Fruit fly (Drosophila melanogaster) whole organism, embryonic: ENCODE measurements around the gene CG15262.
A peak's percentile ranks its signal among the peaks of the same experiment; 100 is the strongest.

Experiments used
- Blimp-1 ChIP-seq: fragments of 200-800 bp; sonication (Bioruptor generic); optimal IDR thresholded peaks from 3 replicates; lab custom pipeline; 2018; ENCODE audit warnings: missing biosample characterization, missing genetic modification characterization, mild to moderate bottlenecking, moderate library complexity, missing genetic modification reagents
- CG10274 ChIP-seq: fragments of 200-800 bp; sonication (Bioruptor generic); optimal IDR thresholded peaks from 3 replicates; lab custom pipeline; 2017; ENCODE audit warnings: missing biosample characterization, mild to moderate bottlenecking, missing genetic modification characterization
- CG10321 ChIP-seq: fragments of 200-800 bp; sonication (Bioruptor generic); IDR thresholded peaks from 2 replicates; pipeline ENCODE4 v1.3.6; 2022; ENCODE audit warnings: missing biosample characterization, missing genetic modification characterization
- CG10654 ChIP-seq: fragments of 200-800 bp; sonication (Bioruptor generic); optimal IDR thresholded peaks from 2 replicates; lab custom pipeline; 2016; ENCODE audit warnings: missing biosample characterization, missing genetic modification characterization
- CG10979 ChIP-seq: fragments of 200-800 bp; sonication (Bioruptor generic); optimal IDR thresholded peaks from 2 replicates; lab custom pipeline; 2018; ENCODE audit warnings: missing biosample characterization, mild to moderate bottlenecking, missing genetic modification characterization, moderate library complexity
- CG11504 ChIP-seq: fragments of 200-800 bp; sonication (Bioruptor generic); optimal IDR thresholded peaks from 3 replicates; lab custom pipeline; 2019; ENCODE audit warnings: missing biosample characterization, mild to moderate bottlenecking, missing genetic modification characterization, moderate library complexity
- CG12104 ChIP-seq: fragments of 200-800 bp; sonication (Bioruptor generic); optimal IDR thresholded peaks from 3 replicates; lab custom pipeline; 2016; ENCODE audit warnings: missing biosample characterization, missing genetic modification characterization
- CG1233 ChIP-seq: fragments of 200-800 bp; sonication (Bioruptor generic); optimal IDR thresholded peaks from 4 replicates; lab custom pipeline; 2018; ENCODE audit warnings: missing biosample characterization, mild to moderate bottlenecking, missing genetic modification characterization
- CG14710 ChIP-seq: fragments of 200-800 bp; sonication (Bioruptor generic); optimal IDR thresholded peaks from 3 replicates; lab custom pipeline; 2019; ENCODE audit warnings: missing biosample characterization, mild to moderate bottlenecking, missing genetic modification characterization, moderate library complexity
- CG16863 ChIP-seq: fragments of 200-800 bp; sonication (Bioruptor generic); optimal IDR thresholded peaks from 3 replicates; lab custom pipeline; 2016; ENCODE audit warnings: missing biosample characterization, missing genetic modification characterization
- CG17328 ChIP-seq: fragments of 200-800 bp; sonication (Bioruptor generic); IDR thresholded peaks from 2 replicates; pipeline ENCODE4 v1.3.6; 2022; ENCODE audit warnings: missing biosample characterization, missing genetic modification characterization
- CG18262 ChIP-seq: fragments of 200-800 bp; optimal IDR thresholded peaks from 3 replicates; lab custom pipeline; 2019; ENCODE audit warnings: missing biosample characterization, mild to moderate bottlenecking, missing genetic modification characterization, moderate library complexity
- CG18764 ChIP-seq: fragments of 200-800 bp; sonication (Bioruptor generic); optimal IDR thresholded peaks from 3 replicates; lab custom pipeline; 2016; ENCODE audit warnings: missing biosample characterization, missing genetic modification characterization
- CG2116 ChIP-seq: fragments of 200-800 bp; sonication (Bioruptor generic); optimal IDR thresholded peaks from 3 replicates; lab custom pipeline; 2018; ENCODE audit warnings: missing biosample characterization, mild to moderate bottlenecking, missing genetic modification characterization
- CG32767 ChIP-seq: fragments of 200-800 bp; sonication (Bioruptor generic); IDR thresholded peaks from 2 replicates; pipeline ENCODE4 v1.3.6; 2022; ENCODE audit warnings: missing biosample characterization, missing genetic modification characterization
- CG32772 ChIP-seq: fragments of 200-800 bp; sonication (Bioruptor generic); IDR thresholded peaks from 2 replicates; pipeline ENCODE4 v1.3.6; 2022; ENCODE audit warnings: missing biosample characterization, missing genetic modification characterization
- CG3726 ChIP-seq: fragments of 200-800 bp; sonication (Bioruptor generic); IDR thresholded peaks from 3 replicates; pipeline ENCODE4, ENCODE4 v1.3.6; 2022; ENCODE audit warnings: missing biosample characterization, missing genetic modification characterization
- CG3847 ChIP-seq: fragments of 200-800 bp; sonication (Bioruptor generic); IDR thresholded peaks from 2 replicates; pipeline ENCODE4 v1.3.6; 2022; ENCODE audit warnings: missing biosample characterization, missing genetic modification characterization
- CG7839 ChIP-seq: fragments of 200-800 bp; sonication (Bioruptor generic); optimal IDR thresholded peaks from 3 replicates; lab custom pipeline; 2018; ENCODE audit warnings: missing biosample characterization, mild to moderate bottlenecking, missing genetic modification characterization, moderate library complexity
- CG8290 ChIP-seq, 3 experiments: fragments of 200-800 bp; sonication (Bioruptor generic); optimal IDR thresholded peaks; 2 replicates each; lab custom pipeline; 2016 to 2019; ENCODE audit warnings: missing biosample characterization in 3 of 3, missing genetic modification characterization in 3 of 3, mild to moderate bottlenecking in 2 of 3, moderate library complexity in 1 of 3
- CG8388 ChIP-seq: fragments of 200-800 bp; sonication (Bioruptor generic); optimal IDR thresholded peaks from 2 replicates; lab custom pipeline; 2019; ENCODE audit warnings: missing biosample characterization, mild to moderate bottlenecking, missing genetic modification characterization, moderate library complexity
- CG9817 ChIP-seq: fragments of 200-800 bp; sonication (Bioruptor generic); optimal IDR thresholded peaks from 2 replicates; lab custom pipeline; 2018; ENCODE audit warnings: missing biosample characterization, mild to moderate bottlenecking, missing genetic modification characterization, moderate library complexity
- D ChIP-seq, 2 experiments: fragments of 200-800 bp in 1 of 2; fragments of >200 bp in 1 of 2; sonication (Bioruptor generic) in 1 of 2; optimal IDR thresholded peaks; 2 replicates in 1 of 2; 3 replicates in 1 of 2; lab custom pipeline; 2017; ENCODE audit warnings: mild to moderate bottlenecking in 1 of 2, missing biosample characterization in 1 of 2, missing genetic modification characterization in 1 of 2, missing genetic modification reagents in 1 of 2
- D19A ChIP-seq: fragments of 200-800 bp; optimal IDR thresholded peaks from 3 replicates; lab custom pipeline; 2019; ENCODE audit warnings: missing biosample characterization, mild to moderate bottlenecking, missing genetic modification characterization, moderate library complexity
- Dll ChIP-seq: fragments of 200-800 bp; sonication (Bioruptor generic); IDR thresholded peaks from 4 replicates; pipeline ENCODE4 v1.3.6; 2022; ENCODE audit warnings: missing biosample characterization, missing genetic modification characterization; ENCODE audit not compliant: partially characterized antibody
- Fer1 ChIP-seq: fragments of 200-800 bp; sonication (Bioruptor generic); optimal IDR thresholded peaks from 2 replicates; lab custom pipeline; 2017; ENCODE audit warnings: missing biosample characterization, mild to moderate bottlenecking, missing genetic modification characterization
- Fer3 ChIP-seq: fragments of 200-800 bp; sonication (Bioruptor generic); optimal IDR thresholded peaks from 2 replicates; lab custom pipeline; 2018; ENCODE audit warnings: missing biosample characterization, mild to moderate bottlenecking, missing genetic modification characterization, moderate library complexity
- H2.0 ChIP-seq: fragments of 200-800 bp; sonication (Bioruptor generic); IDR thresholded peaks from 2 replicates; pipeline ENCODE4 v1.3.6; 2022; ENCODE audit warnings: missing biosample characterization, missing genetic modification characterization
- Hsf ChIP-seq: fragments of 200-800 bp; sonication (Bioruptor generic); optimal IDR thresholded peaks from 3 replicates; lab custom pipeline; 2016; ENCODE audit warnings: missing biosample characterization, missing genetic modification characterization
- Optix ChIP-seq: fragments of 200-800 bp; sonication (Bioruptor generic); IDR thresholded peaks from 3 replicates; pipeline ENCODE4 v1.3.6; 2022; ENCODE audit warnings: missing biosample characterization, missing genetic modification characterization
- Vsx1 ChIP-seq: fragments of 200-800 bp; sonication (Bioruptor generic); optimal IDR thresholded peaks from 2 replicates; lab custom pipeline; 2017; ENCODE audit warnings: missing biosample characterization, mild to moderate bottlenecking, missing genetic modification characterization, missing genetic modification reagents
- Xrp1 ChIP-seq: fragments of 200-800 bp; sonication (Bioruptor generic); IDR thresholded peaks from 2 replicates; pipeline ENCODE4 v1.3.6; 2022; ENCODE audit warnings: missing biosample characterization, missing genetic modification characterization
- cad ChIP-seq: fragments of >200 bp; optimal IDR thresholded peaks from 2 replicates; lab custom pipeline; 2017; ENCODE audit warnings: missing biosample characterization, missing genetic modification characterization
- cg ChIP-seq: fragments of 200-800 bp; sonication (Bioruptor generic); optimal IDR thresholded peaks from 3 replicates; lab custom pipeline; 2019; ENCODE audit warnings: missing biosample characterization, mild to moderate bottlenecking, missing genetic modification characterization, moderate library complexity
- chif ChIP-seq, 2 experiments: fragments of 200-800 bp; sonication (Bioruptor generic); optimal IDR thresholded peaks; 3 replicates each; lab custom pipeline; 2016; ENCODE audit warnings: missing biosample characterization in 2 of 2, missing genetic modification characterization in 2 of 2
- chn ChIP-seq: fragments of 200-800 bp; sonication (Bioruptor generic); optimal IDR thresholded peaks from 2 replicates; lab custom pipeline; 2016; ENCODE audit warnings: missing biosample characterization, missing genetic modification characterization
- ci ChIP-seq: fragments of 200-800 bp; sonication (Bioruptor generic); IDR thresholded peaks from 3 replicates; pipeline ENCODE4 v1.3.6; 2022; ENCODE audit warnings: missing biosample characterization, missing genetic modification characterization
- corto ChIP-seq: fragments of 200-800 bp; sonication (Bioruptor generic); optimal IDR thresholded peaks from 2 replicates; lab custom pipeline; 2016; ENCODE audit warnings: missing biosample characterization, mild to moderate bottlenecking, missing genetic modification characterization, moderate library complexity
- crp ChIP-seq, 2 experiments: fragments of 200-800 bp; sonication (Bioruptor generic); optimal IDR thresholded peaks; 2 replicates in 1 of 2; 3 replicates in 1 of 2; lab custom pipeline; 2017; ENCODE audit warnings: missing biosample characterization in 2 of 2, missing genetic modification characterization in 2 of 2, mild to moderate bottlenecking in 1 of 2, moderate library complexity in 1 of 2
- esg ChIP-seq: fragments of 200-800 bp; sonication (Bioruptor generic); conservative IDR thresholded peaks from 2 replicates; pipeline ENCODE4 v1.3.6; 2022; ENCODE audit warnings: missing biosample characterization, missing genetic modification characterization
- ewg ChIP-seq: fragments of 200-800 bp; sonication (Bioruptor generic); optimal IDR thresholded peaks from 3 replicates; lab custom pipeline; 2017; ENCODE audit warnings: mild to moderate bottlenecking, missing biosample characterization, missing genetic modification reagents, missing genetic modification characterization
- fd102C ChIP-seq: fragments of 200-800 bp; sonication (Bioruptor generic); optimal IDR thresholded peaks from 2 replicates; lab custom pipeline; 2018; ENCODE audit warnings: missing biosample characterization, mild to moderate bottlenecking, missing genetic modification characterization, moderate library complexity
- gce ChIP-seq: fragments of 200-800 bp; sonication (Bioruptor generic); IDR thresholded peaks from 3 replicates; pipeline ENCODE4 v1.3.6; 2022; ENCODE audit warnings: missing biosample characterization, missing genetic modification characterization
- jing ChIP-seq: fragments of 200-800 bp; sonication (Bioruptor generic); optimal IDR thresholded peaks from 2 replicates; lab custom pipeline; 2018; ENCODE audit warnings: missing biosample characterization, mild to moderate bottlenecking, missing genetic modification characterization
- pzg ChIP-seq: fragments of 200-800 bp; sonication (Bioruptor generic); optimal IDR thresholded peaks from 3 replicates; lab custom pipeline; 2018; ENCODE audit warnings: missing biosample characterization, mild to moderate bottlenecking, missing genetic modification characterization, moderate library complexity
- ro ChIP-seq: fragments of 200-800 bp; sonication (Bioruptor generic); IDR thresholded peaks from 2 replicates; pipeline ENCODE4 v1.3.6; 2022; ENCODE audit warnings: missing biosample characterization, missing genetic modification characterization
- tin ChIP-seq: fragments of 200-800 bp; sonication (Bioruptor generic); optimal IDR thresholded peaks from 3 replicates; lab custom pipeline; 2016; ENCODE audit warnings: missing biosample characterization, missing genetic modification characterization
- usp ChIP-seq: fragments of >200 bp; optimal IDR thresholded peaks from 2 replicates; lab custom pipeline; 2017; ENCODE audit warnings: missing biosample characterization, missing genetic modification characterization
- wor ChIP-seq: fragments of 200-800 bp; sonication (Bioruptor generic); IDR thresholded peaks from 2 replicates; pipeline ENCODE4 v1.3.6; 2022; ENCODE audit warnings: missing biosample characterization, missing genetic modification characterization

The CG15262 gene

dm6 chr2L:15337248-15337848 is 39.7 kb downstream of the CG15262 start (continued):
- 0 out of 2 replicates have a peak, but pooled peaks have one; percentile 5 for TF ChIP-seq CG32772
- TF ChIP-seq CG8388: peak; percentile 16
- TF ChIP-seq chn: peak; percentile 3
- no peak for TF ChIP-seq gce (GFP tag; lab: Robert Waterston, UW)
- TF ChIP-seq Blimp-1 (GFP tag; lab: Kevin White, UChicago): peak; percentile 21
- peak; percentile 16 for TF ChIP-seq tin (GFP tag; lab: Kevin White, UChicago)
- TF ChIP-seq CG9817: no peak
- TF ChIP-seq jing (GFP tag; lab: Kevin White, UChicago): peak; percentile 33
- TF ChIP-seq CG1233 (GFP tag; lab: Kevin White, UChicago): no peak
- TF ChIP-seq CG10654 (GFP tag; lab: Kevin White, UChicago): no peak
- TF ChIP-seq CG7839 (tag; lab: Kevin White, UChicago): peak; percentile 41
- TF ChIP-seq cad: no peak
- no peak for TF ChIP-seq D (optimal IDR thresholded peaks at IDR 0.05; lab: Kevin White, UChicago)
- no peak for TF ChIP-seq D (GFP tag; optimal IDR thresholded peaks at IDR 0.05; lab: Kevin White, UChicago)
- no peak for TF ChIP-seq CG10321 (GFP tag; lab: Robert Waterston, UW)
- TF ChIP-seq Xrp1 (GFP tag; lab: Robert Waterston, UW): peak; percentile 62; the same call in 1 of the 2 replicates
- peak; percentile 45 for TF ChIP-seq CG10979
- TF ChIP-seq chif (GFP tag; optimal IDR thresholded peaks at IDR 0.05; lab: Kevin White, UChicago): peak; percentile 3 to 43
- TF ChIP-seq CG11504 (tag; lab: Kevin White, UChicago): peak; percentile 31
- no peak for TF ChIP-seq CG8290 (GFP tag; optimal IDR thresholded peaks at IDR 0.05; lab: Kevin White, UChicago)
- peak in 1 of 2 experiments; percentile 33 for TF ChIP-seq CG8290 (tag; optimal IDR thresholded peaks at IDR 0.05; lab: Kevin White, UChicago)
- no peak for TF ChIP-seq pzg
- TF ChIP-seq CG12104 (GFP tag; lab: Kevin White, UChicago): no peak
- no peak for TF ChIP-seq Fer1 (GFP tag; lab: Kevin White, UChicago)
- no peak for TF ChIP-seq ro (GFP tag; lab: Robert Waterston, UW)
- TF ChIP-seq ewg: no peak
- no peak for TF ChIP-seq cg
- TF ChIP-seq wor (GFP tag; lab: Robert Waterston, UW): no peak
- peak; percentile 27 for TF ChIP-seq CG14710
- TF ChIP-seq H2.0 (GFP tag; lab: Robert Waterston, UW): no peak
- peak; percentile 61 for TF ChIP-seq esg (GFP tag; lab: Robert Waterston, UW)
- no peak for TF ChIP-seq CG2116
- TF ChIP-seq Fer3 (tag; lab: Kevin White, UChicago): no peak
- TF ChIP-seq CG16863: peak; percentile 12
- no peak for TF ChIP-seq CG3726 (GFP tag; lab: Robert Waterston, UW)
- TF ChIP-seq fd102C (GFP tag; lab: Kevin White, UChicago): no peak
- peak; percentile 7 for TF ChIP-seq Hsf (GFP tag; lab: Kevin White, UChicago)
- peak; percentile 16 for TF ChIP-seq D19A (tag; lab: Kevin White, UChicago)
- no peak for TF ChIP-seq Vsx1 (GFP tag; lab: Kevin White, UChicago)
- no peak for TF ChIP-seq CG10274
- no peak for TF ChIP-seq CG32767 (GFP tag; lab: Robert Waterston, UW)
- no peak for TF ChIP-seq crp (GFP tag; optimal IDR thresholded peaks at IDR 0.05; lab: Kevin White, UChicago)
- 0 out of 3 replicates have a peak, but pooled peaks have one; percentile 49 for TF ChIP-seq ci (GFP tag; lab: Robert Waterston, UW)
- TF ChIP-seq usp (GFP tag; lab: Kevin White, UChicago): no peak
- TF ChIP-seq CG18764 (GFP tag; lab: Kevin White, UChicago): no peak
- TF ChIP-seq Optix: no peak
- no peak for TF ChIP-seq CG3847 (GFP tag; lab: Robert Waterston, UW)
- no peak for TF ChIP-seq Dll (GFP tag; lab: Robert Waterston, UW)
- no peak for TF ChIP-seq corto (GFP tag; lab: Kevin White, UChicago)
- TF ChIP-seq CG17328 (GFP tag; lab: Robert Waterston, UW): peak; percentile 45; the same call in 1 of the 2 replicates
- peak; percentile 41 for TF ChIP-seq CG18262 (tag; lab: Kevin White, UChicago)
